Fruit fly (Drosophila melanogaster) whole organism, embryonic: Measurements from ENCODE around the gene CG34427.

Source experiments
- Antp ChIP-seq: fragments of 200-800 bp; sonication (Bioruptor generic); optimal IDR thresholded peaks from 3 replicates; lab custom pipeline; 2016; ENCODE audit warnings: missing biosample characterization, missing genetic modification characterization
- CG11504 ChIP-seq: fragments of 200-800 bp; sonication (Bioruptor generic); optimal IDR thresholded peaks from 3 replicates; lab custom pipeline; 2019; ENCODE audit warnings: missing biosample characterization, mild to moderate bottlenecking, missing genetic modification characterization, moderate library complexity
- CG12391 ChIP-seq: fragments of 200-800 bp; sonication (Bioruptor generic); optimal IDR thresholded peaks from 3 replicates; lab custom pipeline; 2018; ENCODE audit warnings: missing biosample characterization, mild to moderate bottlenecking, missing genetic modification characterization, moderate library complexity
- CG12744 ChIP-seq: fragments of 200-800 bp; sonication (Bioruptor generic); optimal IDR thresholded peaks from 2 replicates; lab custom pipeline; 2016; ENCODE audit warnings: missing biosample characterization, missing genetic modification characterization
- CG14441 ChIP-seq: fragments of 200-800 bp; sonication (Bioruptor generic); IDR thresholded peaks from 2 replicates; pipeline ENCODE4 v1.3.6; 2022; ENCODE audit warnings: missing biosample characterization, missing genetic modification characterization
- CG16779 ChIP-seq: fragments of 200-800 bp; sonication (Bioruptor generic); IDR thresholded peaks from 2 replicates; pipeline ENCODE4 v1.3.6; 2022; ENCODE audit warnings: missing biosample characterization, missing genetic modification characterization
- CG18011 ChIP-seq: fragments of 200-800 bp; sonication (Bioruptor generic); optimal IDR thresholded peaks from 2 replicates; lab custom pipeline; 2017; ENCODE audit warnings: missing biosample characterization, missing genetic modification characterization, mild to moderate bottlenecking, moderate library complexity, missing genotype
- CG30431 ChIP-seq: fragments of 200-800 bp; sonication (Bioruptor generic); optimal IDR thresholded peaks from 2 replicates; lab custom pipeline; 2017; ENCODE audit warnings: missing biosample characterization, missing genetic modification characterization
- CG33557 ChIP-seq: fragments of 200-800 bp; sonication (Bioruptor generic); optimal IDR thresholded peaks from 2 replicates; lab custom pipeline; 2019; ENCODE audit warnings: missing biosample characterization, mild to moderate bottlenecking, missing genetic modification characterization, moderate library complexity
- CG3407 ChIP-seq: fragments of 200-800 bp; sonication (Bioruptor generic); optimal IDR thresholded peaks from 2 replicates; lab custom pipeline; 2018; ENCODE audit warnings: missing biosample characterization, mild to moderate bottlenecking, missing genetic modification characterization
- CG6175 ChIP-seq: fragments of 200-800 bp; sonication (Bioruptor generic); IDR thresholded peaks from 3 replicates; pipeline ENCODE4 v1.3.6; 2022; ENCODE audit warnings: missing biosample characterization, missing genetic modification characterization
- CG6272 ChIP-seq: fragments of 200-800 bp; sonication (Bioruptor generic); IDR thresholded peaks from 2 replicates; pipeline ENCODE4 v1.3.6; 2022; ENCODE audit warnings: missing biosample characterization, missing genetic modification characterization
- CG7372 ChIP-seq: fragments of 200-800 bp; sonication (Bioruptor generic); IDR thresholded peaks from 2 replicates; pipeline ENCODE4 v1.3.6; 2022; ENCODE audit warnings: missing biosample characterization, missing genetic modification characterization
- CG9437 ChIP-seq: fragments of 200-800 bp; sonication (Bioruptor generic); optimal IDR thresholded peaks from 2 replicates; lab custom pipeline; 2018; ENCODE audit warnings: missing biosample characterization, mild to moderate bottlenecking, missing genetic modification characterization
- CG9609 ChIP-seq: fragments of 200-800 bp; sonication (Bioruptor generic); optimal IDR thresholded peaks from 3 replicates; lab custom pipeline; 2016; ENCODE audit warnings: missing biosample characterization, missing genetic modification characterization
- CTCF ChIP-seq: fragments of 200-800 bp; sonication (Bioruptor generic); optimal IDR thresholded peaks from 2 replicates; lab custom pipeline; 2017; ENCODE audit warnings: missing biosample characterization, mild to moderate bottlenecking, missing genetic modification characterization, moderate library complexity
- Deaf1 ChIP-seq: fragments of 200-800 bp; optimal IDR thresholded peaks from 3 replicates; lab custom pipeline; 2019; ENCODE audit warnings: missing biosample characterization, mild to moderate bottlenecking, missing genetic modification characterization, moderate library complexity
- Dip2 ChIP-seq: fragments of 200-800 bp; sonication (Bioruptor generic); IDR thresholded peaks from 2 replicates; pipeline ENCODE4 v1.3.6; 2022; ENCODE audit warnings: missing biosample characterization, missing genetic modification characterization
- E2f2 ChIP-seq: fragments of 200-800 bp; sonication (Bioruptor generic); IDR thresholded peaks from 2 replicates; pipeline ENCODE4 v1.3.6; 2022; ENCODE audit warnings: missing biosample characterization, missing genetic modification characterization
- Elba2 ChIP-seq: fragments of 200-800 bp; sonication (Bioruptor generic); optimal IDR thresholded peaks from 3 replicates; lab custom pipeline; 2016; ENCODE audit warnings: missing biosample characterization, missing genetic modification characterization
- GATAe ChIP-seq: fragments of 200-800 bp; sonication (Bioruptor generic); conservative IDR thresholded peaks from 2 replicates; pipeline ENCODE4 v1.3.6; 2022; ENCODE audit warnings: missing biosample characterization, missing genetic modification characterization
- Hey ChIP-seq: fragments of 200-800 bp; sonication (Bioruptor generic); optimal IDR thresholded peaks from 3 replicates; lab custom pipeline; 2018; ENCODE audit warnings: missing biosample characterization, mild to moderate bottlenecking, missing genetic modification characterization
- Hmr ChIP-seq: fragments of 200-800 bp; sonication (Bioruptor generic); optimal IDR thresholded peaks from 3 replicates; lab custom pipeline; 2017; ENCODE audit warnings: mild to moderate bottlenecking, missing biosample characterization, missing genetic modification reagents, missing genetic modification characterization
- Hr39 ChIP-seq: fragments of >200 bp; optimal IDR thresholded peaks from 2 replicates; lab custom pipeline; 2017
- Jarid2 ChIP-seq: fragments of 200-800 bp; sonication (Bioruptor generic); optimal IDR thresholded peaks from 3 replicates; lab custom pipeline; 2017; ENCODE audit warnings: mild to moderate bottlenecking, missing biosample characterization, missing genetic modification reagents, missing genetic modification characterization
- MBD-R2 ChIP-seq: fragments of 200-800 bp; sonication (Bioruptor generic); IDR thresholded peaks from 2 replicates; pipeline ENCODE4 v1.3.6; 2022; ENCODE audit warnings: missing biosample characterization, missing genetic modification characterization
- Mad ChIP-seq: fragments of 200-800 bp; sonication (Bioruptor generic); optimal IDR thresholded peaks from 2 replicates; lab custom pipeline; 2016; ENCODE audit warnings: missing biosample characterization, missing genetic modification characterization
- NfI ChIP-seq: fragments of 200-800 bp; sonication (Bioruptor generic); optimal IDR thresholded peaks from 3 replicates; lab custom pipeline; 2018; ENCODE audit warnings: missing biosample characterization, mild to moderate bottlenecking, missing genetic modification characterization, moderate library complexity
- Side ChIP-seq: fragments of 200-800 bp; sonication (Bioruptor generic); optimal IDR thresholded peaks from 2 replicates; lab custom pipeline; 2016; ENCODE audit warnings: missing biosample characterization, missing genetic modification characterization
- Sry-δ ChIP-seq: fragments of 200-800 bp; sonication (Bioruptor generic); optimal IDR thresholded peaks from 2 replicates; lab custom pipeline; 2016; ENCODE audit warnings: missing biosample characterization, missing genetic modification characterization
- ci ChIP-seq: fragments of 200-800 bp; sonication (Bioruptor generic); IDR thresholded peaks from 3 replicates; pipeline ENCODE4 v1.3.6; 2022; ENCODE audit warnings: missing biosample characterization, missing genetic modification characterization
- crc ChIP-seq: fragments of 200-800 bp; sonication (Bioruptor generic); optimal IDR thresholded peaks from 2 replicates; lab custom pipeline; 2016; ENCODE audit warnings: missing biosample characterization, missing genetic modification characterization
- dan ChIP-seq: fragments of 200-800 bp; sonication (Bioruptor generic); IDR thresholded peaks from 2 replicates; pipeline ENCODE4 v1.3.6; 2022; ENCODE audit warnings: missing biosample characterization, missing genetic modification characterization
- eve ChIP-seq, 2 experiments: fragments of >200 bp; optimal IDR thresholded peaks; 2 replicates each; lab custom pipeline; 2017; ENCODE audit warnings: missing biosample characterization in 2 of 2, missing genetic modification characterization in 2 of 2
- fd102C ChIP-seq: fragments of 200-800 bp; sonication (Bioruptor generic); optimal IDR thresholded peaks from 2 replicates; lab custom pipeline; 2018; ENCODE audit warnings: missing biosample characterization, mild to moderate bottlenecking, missing genetic modification characterization, moderate library complexity
- fd3F ChIP-seq: fragments of 200-800 bp; sonication (Bioruptor generic); optimal IDR thresholded peaks from 2 replicates; lab custom pipeline; 2018; ENCODE audit warnings: missing biosample characterization, mild to moderate bottlenecking, missing genetic modification characterization, moderate library complexity
- fru ChIP-seq: fragments of >200 bp; optimal IDR thresholded peaks from 2 replicates; lab custom pipeline; 2017
- gce ChIP-seq: fragments of 200-800 bp; sonication (Bioruptor generic); IDR thresholded peaks from 3 replicates; pipeline ENCODE4 v1.3.6; 2022; ENCODE audit warnings: missing biosample characterization, missing genetic modification characterization
- grau ChIP-seq: fragments of 200-800 bp; optimal IDR thresholded peaks from 3 replicates; lab custom pipeline; 2019; ENCODE audit warnings: missing biosample characterization, mild to moderate bottlenecking, missing genetic modification characterization, moderate library complexity
- grn ChIP-seq: fragments of 200-800 bp; sonication (Bioruptor generic); optimal IDR thresholded peaks from 3 replicates; lab custom pipeline; 2017; ENCODE audit warnings: missing biosample characterization, missing genetic modification characterization
- knrl ChIP-seq: fragments of 200-800 bp; sonication (Bioruptor generic); IDR thresholded peaks from 3 replicates; pipeline ENCODE4 v1.3.6; 2022; ENCODE audit warnings: missing biosample characterization, missing genetic modification characterization; ENCODE audit not compliant: partially characterized antibody
- lab ChIP-seq: fragments of 200-800 bp; sonication (Bioruptor generic); optimal IDR thresholded peaks from 3 replicates; lab custom pipeline; 2017; ENCODE audit warnings: missing biosample characterization, missing genetic modification characterization, mild to moderate bottlenecking, moderate library complexity, missing genetic modification reagents
- mld ChIP-seq: fragments of 200-800 bp; sonication (Bioruptor generic); IDR thresholded peaks from 3 replicates; pipeline ENCODE4 v1.3.6; 2022; ENCODE audit warnings: missing biosample characterization, missing genetic modification characterization; ENCODE audit not compliant: partially characterized antibody
- otp ChIP-seq: fragments of 200-800 bp; sonication (Bioruptor generic); IDR thresholded peaks from 3 replicates; pipeline ENCODE4, ENCODE4 v1.3.6; 2022; ENCODE audit warnings: missing biosample characterization, missing genetic modification characterization
- pnt ChIP-seq: fragments of 200-800 bp; sonication (Bioruptor generic); optimal IDR thresholded peaks from 3 replicates; lab custom pipeline; 2016; ENCODE audit warnings: missing biosample characterization, missing genetic modification characterization
- pros ChIP-seq: fragments of 200-800 bp; sonication (Bioruptor generic); optimal IDR thresholded peaks from 3 replicates; lab custom pipeline; 2019; ENCODE audit warnings: missing biosample characterization, mild to moderate bottlenecking, missing genetic modification characterization, moderate library complexity
- ranshi ChIP-seq: fragments of 200-800 bp; sonication (Bioruptor generic); IDR thresholded peaks from 2 replicates; pipeline ENCODE4 v1.3.6; 2022; ENCODE audit warnings: missing biosample characterization, missing genetic modification characterization
- rib ChIP-seq: fragments of 200-800 bp; sonication (Bioruptor generic); IDR thresholded peaks from 2 replicates; pipeline ENCODE4 v1.3.6; 2022; ENCODE audit warnings: missing biosample characterization, missing genetic modification characterization
- scrt ChIP-seq: fragments of 200-800 bp; sonication (Bioruptor generic); optimal IDR thresholded peaks from 2 replicates; lab custom pipeline; 2018; ENCODE audit warnings: missing biosample characterization, mild to moderate bottlenecking, missing genetic modification characterization, moderate library complexity
- sob ChIP-seq: fragments of 200-800 bp; sonication (Bioruptor generic); IDR thresholded peaks from 2 replicates; pipeline ENCODE4 v1.3.6; 2022; ENCODE audit warnings: missing biosample characterization, missing genetic modification characterization
- stwl ChIP-seq: fragments of 200-800 bp; sonication (Bioruptor generic); optimal IDR thresholded peaks from 3 replicates; lab custom pipeline; 2018; ENCODE audit warnings: missing biosample characterization, mild to moderate bottlenecking, missing genetic modification characterization, moderate library complexity
- toy ChIP-seq: fragments of 200-800 bp; sonication (Bioruptor generic); IDR thresholded peaks from 2 replicates; pipeline ENCODE4 v1.3.6; 2022; ENCODE audit warnings: missing biosample characterization, missing genetic modification characterization
- tup ChIP-seq: fragments of 200-800 bp; sonication (Bioruptor generic); optimal IDR thresholded peaks from 2 replicates; lab custom pipeline; 2016; ENCODE audit warnings: missing biosample characterization, mild to moderate bottlenecking, missing genetic modification characterization, moderate library complexity

CG34427 gene

DNA sequence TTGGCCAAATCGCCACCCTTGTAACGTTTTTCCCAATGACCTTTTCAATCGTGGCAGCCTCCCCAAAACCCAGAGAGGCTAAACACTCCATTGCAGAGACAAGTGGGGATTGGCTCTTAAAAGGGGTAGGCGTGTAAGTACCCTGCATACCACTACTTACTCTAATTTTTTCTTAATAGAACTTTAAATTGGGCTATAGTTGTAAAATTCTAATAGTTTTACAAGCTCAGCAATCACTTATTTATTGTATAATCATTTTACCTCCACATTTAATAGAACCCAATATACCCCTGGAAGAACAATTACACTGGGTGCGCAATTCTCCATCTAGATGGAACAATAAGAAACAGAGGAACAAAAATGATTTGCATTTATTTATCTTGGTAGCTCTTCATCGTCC is 37.2 kb downstream of the CG34427 start (continued):
- TF ChIP-seq Side (GFP tag; lab: Kevin White, UChicago) (peak; percentile 62), CG3407 (GFP tag; lab: Kevin White, UChicago) (no peak), CG30431 (GFP tag; lab: Kevin White, UChicago) (peak; percentile 55), pros (GFP tag; lab: Kevin White, UChicago) (no peak), CG12744 (peak; percentile 15), grn (GFP tag; lab: Kevin White, UChicago) (no peak), Sry-δ (GFP tag; lab: Kevin White, UChicago) (peak; percentile 20), CG33557 (no peak), ci (peak; percentile 85), Dip2 (GFP tag; lab: Robert Waterston, UW) (no peak), crc (GFP tag; lab: Kevin White, UChicago) (peak; percentile 60), CG6272 (GFP tag; lab: Robert Waterston, UW) (peak; percentile 51; the same call in 1 of the 2 replicates), CG6175 (peak; percentile 52; the same call in 1 of the 3 replicates), scrt (GFP tag; lab: Kevin White, UChicago) (peak; percentile 63), CG18011 (GFP tag; lab: Kevin White, UChicago) (peak; percentile 25), rib (no peak), MBD-R2 (GFP tag; lab: Robert Waterston, UW) (peak; percentile 41; the same call in 1 of the 2 replicates), tup (GFP tag; lab: Kevin White, UChicago) (no peak), E2f2 (GFP tag; lab: Robert Waterston, UW) (peak; percentile 51; the same call in 1 of the 2 replicates), CTCF (GFP tag; lab: Kevin White, UChicago) (no peak), sob (GFP tag; lab: Robert Waterston, UW) (peak; percentile 79), gce (GFP tag; lab: Robert Waterston, UW) (0 out of 3 replicates have a peak, but pooled peaks have one; percentile 42), dan (GFP tag; lab: Robert Waterston, UW) (0 out of 2 replicates have a peak, but pooled peaks have one; percentile 25), mld (GFP tag; lab: Robert Waterston, UW) (no peak), CG11504 (tag; lab: Kevin White, UChicago) (peak; percentile 87), pnt (GFP tag; lab: Kevin White, UChicago) (peak; percentile 50), grau (tag; lab: Kevin White, UChicago) (peak; percentile 78), CG9609 (GFP tag; lab: Kevin White, UChicago) (peak; percentile 57), CG14441 (GFP tag; lab: Robert Waterston, UW) (peak; percentile 69), eve (GFP tag; optimal IDR thresholded peaks at IDR 0.05; lab: Kevin White, UChicago) (peak in 1 of 2 experiments; percentile 74), CG9437 (peak; percentile 26), Elba2 (GFP tag; lab: Kevin White, UChicago) (no peak), NfI (GFP tag; lab: Kevin White, UChicago) (peak; percentile 60), Antp (GFP tag; lab: Kevin White, UChicago) (peak; percentile 62), CG7372 (peak; percentile 73), fd3F (GFP tag; lab: Kevin White, UChicago) (peak; percentile 68), Hmr (peak; percentile 76), lab (GFP tag; lab: Kevin White, UChicago) (peak; percentile 88), fru (lab: Kevin White, UChicago) (no peak), CG12391 (tag; lab: Kevin White, UChicago) (peak; percentile 79), CG16779 (GFP tag; lab: Robert Waterston, UW) (no peak), GATAe (GFP tag; lab: Robert Waterston, UW) (no peak), ranshi (GFP tag; lab: Robert Waterston, UW) (peak; percentile 77), Mad (GFP tag; lab: Kevin White, UChicago) (peak; percentile 38), Deaf1 (peak; percentile 40), fd102C (GFP tag; lab: Kevin White, UChicago) (no peak), Jarid2 (GFP tag; lab: Kevin White, UChicago) (peak; percentile 7), Hey (tag; lab: Kevin White, UChicago) (no peak), toy (GFP tag; lab: Robert Waterston, UW) (no peak), otp (GFP tag; lab: Robert Waterston, UW) (peak; percentile 60; the same call in 1 of the 3 replicates), knrl (GFP tag; lab: Robert Waterston, UW) (no peak), Hr39 (lab: Kevin White, UChicago) (no peak), stwl (tag; lab: Kevin White, UChicago) (no peak)
